Worm (Caenorhabditis elegans): ENCODE measurements around the gene F41B5.1.

DNA sequence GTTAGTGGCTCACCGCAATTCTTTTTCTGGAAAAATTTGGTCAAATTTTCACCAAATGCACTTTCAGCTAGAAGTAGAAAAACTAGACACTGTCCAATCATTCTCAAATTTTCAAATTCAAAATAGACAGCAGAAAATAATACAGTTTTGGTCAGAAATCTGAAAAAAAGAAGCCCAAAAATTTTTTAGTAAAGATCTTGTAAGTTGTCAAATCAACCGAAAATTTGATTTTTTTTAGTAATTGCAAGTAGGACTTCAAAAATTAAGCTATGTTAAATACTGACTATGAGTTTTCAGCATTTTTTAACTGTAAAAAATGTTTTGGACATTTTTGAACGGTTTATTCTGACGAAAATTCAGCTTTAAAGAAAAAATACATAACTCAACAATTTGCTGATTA is 45.6 kb downstream of the F41B5.1 start, which contains the start of gene Y19D10B.8:
- TF ChIP-seq B0310.2 (tag; optimal IDR thresholded peaks at IDR 0.05): no peak
- no peak for TF ChIP-seq ceh-13 (GFP tag; optimal IDR thresholded peaks at IDR 0.05)
- no peak for TF ChIP-seq F13C5.2 (tag; optimal IDR thresholded peaks at IDR 0.05)
- no peak for TF ChIP-seq tra-4 (tag; optimal IDR thresholded peaks at IDR 0.05)
- TF ChIP-seq scrt-1 (GFP tag; IDR thresholded peaks at IDR 0.05): no peak
- TF ChIP-seq flt-1 (GFP tag; IDR thresholded peaks at IDR 0.05): no peak
- TF ChIP-seq ama-1 (optimal IDR thresholded peaks at IDR 0.05): no peak
- no peak for TF ChIP-seq ceh-36 (tag; optimal IDR thresholded peaks at IDR 0.05)
- no peak for TF ChIP-seq aly-1 (tag; optimal IDR thresholded peaks at IDR 0.05)
- TF ChIP-seq pes-1 (GFP tag; IDR thresholded peaks at IDR 0.05): no peak
- no peak for TF ChIP-seq ets-7 (tag; optimal IDR thresholded peaks at IDR 0.05)

Data from whole organism, early embryonic.